Worm (Caenorhabditis elegans) whole organism, young adult: Measurements from ENCODE around the gene C49C3.8.

Experiments used
- B0336.3 ChIP-seq: fragments of 200-800 bp; sonication (Bioruptor generic); IDR thresholded peaks from 2 replicates; pipeline ENCODE4 v1.3.6; 2022; ENCODE audit warnings: missing genetic modification characterization, missing compliant biosample characterization
- D2030.7 ChIP-seq: fragments of 200-800 bp; sonication (Bioruptor generic); IDR thresholded peaks from 2 replicates; pipeline ENCODE4 v1.3.6; 2022; ENCODE audit warnings: missing genetic modification reagents, missing genetic modification characterization, missing compliant biosample characterization
- F33H1.4 ChIP-seq: fragments of 200-800 bp; sonication (Bioruptor generic); IDR thresholded peaks from 2 replicates; pipeline ENCODE4 v1.3.6; 2022; ENCODE audit warnings: missing genetic modification reagents, missing genetic modification characterization, missing compliant biosample characterization
- F37B4.10 ChIP-seq: fragments of 200-800 bp; sonication (Bioruptor generic); IDR thresholded peaks from 2 replicates; pipeline ENCODE4 v1.3.6; 2022; ENCODE audit warnings: missing genetic modification characterization, missing compliant biosample characterization
- Y53F4B.3 ChIP-seq: fragments of 200-800 bp; sonication (Bioruptor generic); IDR thresholded peaks from 2 replicates; pipeline ENCODE4 v1.3.6; 2022; ENCODE audit warnings: missing genetic modification reagents, missing genetic modification characterization, missing compliant biosample characterization
- Y79H2A.3 ChIP-seq: fragments of 200-800 bp; sonication (Bioruptor generic); conservative IDR thresholded peaks from 2 replicates; pipeline ENCODE4 v1.3.6; 2022; ENCODE audit warnings: missing genetic modification reagents, missing genetic modification characterization, missing compliant biosample characterization
- Y95B8A.8 ChIP-seq: fragments of 200-800 bp; sonication (Bioruptor generic); IDR thresholded peaks from 2 replicates; pipeline ENCODE4 v1.3.6; 2022; ENCODE audit warnings: missing genetic modification reagents, missing genetic modification characterization, missing compliant biosample characterization
- aptf-3 ChIP-seq: fragments of 200-800 bp; sonication (Bioruptor generic); IDR thresholded peaks from 2 replicates; pipeline ENCODE4 v1.3.6; 2022; ENCODE audit warnings: missing genetic modification characterization, missing compliant biosample characterization
- attf-3 ChIP-seq: fragments of 200-800 bp; sonication (Bioruptor generic); conservative IDR thresholded peaks from 2 replicates; pipeline ENCODE4 v1.3.6; 2022; ENCODE audit warnings: missing genetic modification reagents, missing genetic modification characterization, missing compliant biosample characterization
- attf-5 ChIP-seq: fragments of 200-800 bp; sonication (Bioruptor generic); optimal IDR thresholded peaks from 2 replicates; lab custom pipeline; 2018; ENCODE audit warnings: mild to moderate bottlenecking, missing genetic modification characterization, missing compliant biosample characterization
- attf-6 ChIP-seq: fragments of 200-800 bp; sonication (Bioruptor generic); IDR thresholded peaks from 2 replicates; pipeline ENCODE4 v1.3.6; 2022; ENCODE audit warnings: missing genetic modification reagents, missing genetic modification characterization, missing compliant biosample characterization
- bed-1 ChIP-seq: fragments of 200-800 bp; sonication (Bioruptor generic); IDR thresholded peaks from 2 replicates; pipeline ENCODE4 v1.3.6; 2022; ENCODE audit warnings: missing genetic modification reagents, missing genetic modification characterization, missing compliant biosample characterization
- bed-2 ChIP-seq: fragments of 200-800 bp; sonication (Bioruptor generic); IDR thresholded peaks from 2 replicates; pipeline ENCODE4 v1.3.6; 2022; ENCODE audit warnings: missing genetic modification reagents, missing genetic modification characterization, missing compliant biosample characterization
- cebp-1 ChIP-seq, 2 experiments: fragments of 200-800 bp in 1 of 2; sonication (Bioruptor generic) in 1 of 2; sonication (generic microtip) in 1 of 2; IDR thresholded peaks in 1 of 2; optimal IDR thresholded peaks in 1 of 2; 2 replicates each; pipeline versions ENCODE4 v1.3.6 to Lab custom; 2017 to 2022; ENCODE audit warnings: missing compliant biosample characterization in 2 of 2, missing genetic modification characterization in 2 of 2, mild to moderate bottlenecking in 1 of 2, missing genetic modification reagents in 1 of 2, moderate library complexity in 1 of 2
- cebp-2 ChIP-seq: fragments of 200-800 bp; sonication (Bioruptor generic); IDR thresholded peaks from 2 replicates; pipeline ENCODE4 v1.3.6; 2022; ENCODE audit warnings: missing genetic modification characterization, missing compliant biosample characterization
- ceh-58 ChIP-seq: fragments of 200-800 bp; sonication (Bioruptor generic); IDR thresholded peaks from 2 replicates; pipeline ENCODE4 v1.3.6; 2022; ENCODE audit warnings: missing genetic modification characterization, missing compliant biosample characterization
- dox-1 ChIP-seq: fragments of 200-800 bp; sonication (Bioruptor generic); IDR thresholded peaks from 2 replicates; pipeline ENCODE4 v1.3.6; 2022; ENCODE audit warnings: missing genetic modification reagents, missing genetic modification characterization, missing compliant biosample characterization
- efl-1 ChIP-seq: fragments of 150-350 bp; optimal IDR thresholded peaks from 2 replicates; lab custom pipeline; 2014; ENCODE audit warnings: missing biosample characterization, missing genetic modification reagents, missing genetic modification characterization
- egrh-3 ChIP-seq: fragments of 200-800 bp; sonication (Bioruptor generic); IDR thresholded peaks from 2 replicates; pipeline ENCODE4 v1.3.6; 2022; ENCODE audit warnings: missing genetic modification reagents, missing genetic modification characterization, missing compliant biosample characterization
- ekl-4 ChIP-seq: fragments of 200-800 bp; sonication (Bioruptor generic); IDR thresholded peaks from 2 replicates; pipeline ENCODE4 v1.3.6; 2022; ENCODE audit warnings: missing genetic modification reagents, missing genetic modification characterization, missing compliant biosample characterization
- ets-4 ChIP-seq: fragments of 200-800 bp; sonication (Bioruptor generic); optimal IDR thresholded peaks from 2 replicates; lab custom pipeline; 2018; ENCODE audit warnings: mild to moderate bottlenecking, missing genetic modification characterization, missing compliant biosample characterization
- hrde-1 ChIP-seq: sonication (generic microtip); optimal IDR thresholded peaks from 2 replicates; lab custom pipeline; 2016; ENCODE audit warnings: missing genetic modification characterization, mild to moderate bottlenecking, missing compliant biosample characterization, moderate library complexity, missing genotype, missing genetic modification reagents, borderline replicate concordance
- hsf-1 ChIP-seq: fragments of 200-800 bp; sonication (Bioruptor generic); IDR thresholded peaks from 2 replicates; pipeline ENCODE4 v1.3.6; 2022; ENCODE audit warnings: missing genetic modification reagents, missing genetic modification characterization, missing compliant biosample characterization
- let-526 ChIP-seq: fragments of 200-800 bp; sonication (Bioruptor generic); IDR thresholded peaks from 2 replicates; pipeline ENCODE4 v1.3.6; 2022; ENCODE audit warnings: missing genetic modification reagents, missing genetic modification characterization, missing compliant biosample characterization
- lin-40 ChIP-seq: sonication (generic microtip); optimal IDR thresholded peaks from 2 replicates; lab custom pipeline; 2016; ENCODE audit warnings: missing genetic modification characterization, mild to moderate bottlenecking, missing compliant biosample characterization, missing genotype, missing genetic modification reagents
- lin-54 ChIP-seq: fragments of 200-800 bp; sonication (Bioruptor generic); optimal IDR thresholded peaks from 2 replicates; lab custom pipeline; 2018; ENCODE audit warnings: mild to moderate bottlenecking, missing genetic modification characterization, missing compliant biosample characterization
- lsl-1 ChIP-seq: fragments of 200-800 bp; sonication (Bioruptor generic); optimal IDR thresholded peaks from 2 replicates; lab custom pipeline; 2018; ENCODE audit warnings: mild to moderate bottlenecking, missing genetic modification characterization, moderate library complexity, missing compliant biosample characterization
- lsy-27 ChIP-seq: sonication (generic microtip); optimal IDR thresholded peaks from 2 replicates; lab custom pipeline; 2017; ENCODE audit warnings: missing genetic modification characterization, mild to moderate bottlenecking, missing compliant biosample characterization, antibody characterized with exemption, missing genotype, borderline replicate concordance; ENCODE audit not compliant: insufficient read depth
- madf-6 ChIP-seq: fragments of 200-800 bp; sonication (Bioruptor generic); IDR thresholded peaks from 2 replicates; pipeline ENCODE4 v1.3.6; 2022; ENCODE audit warnings: missing genetic modification reagents, missing genetic modification characterization, missing compliant biosample characterization
- mcd-1 ChIP-seq: fragments of 200-800 bp; sonication (Bioruptor generic); IDR thresholded peaks from 2 replicates; pipeline ENCODE4 v1.3.6; 2022; ENCODE audit warnings: missing genetic modification reagents, missing genetic modification characterization, missing compliant biosample characterization
- nfyb-1 ChIP-seq: fragments of 200-800 bp; sonication (Bioruptor generic); IDR thresholded peaks from 2 replicates; pipeline ENCODE4 v1.3.6; 2022; ENCODE audit warnings: missing genetic modification reagents, missing genetic modification characterization, missing compliant biosample characterization
- nhr-80 ChIP-seq: sonication (generic microtip); optimal IDR thresholded peaks from 2 replicates; lab custom pipeline; 2016; ENCODE audit warnings: missing genetic modification characterization, missing compliant biosample characterization
- rpc-1 ChIP-seq, 2 experiments: fragments of 150-350 bp in 1 of 2; sonication (generic microtip) in 1 of 2; optimal IDR thresholded peaks; 2 replicates each; lab custom pipeline; 2014 to 2018; ENCODE audit warnings: missing biosample characterization in 1 of 2, missing genetic modification characterization in 1 of 2, missing genetic modification reagents in 1 of 2, missing genotype in 1 of 2
- snpc-4 ChIP-seq, 5 experiments: fragments of 150-350 bp in 1 of 5; sonication (generic microtip) in 4 of 5; optimal IDR thresholded peaks; 2 replicates each; lab custom pipeline; 2014 to 2018; ENCODE audit warnings: missing genetic modification characterization in 5 of 5, missing biosample characterization in 3 of 5, antibody characterized with exemption in 2 of 5, mild to moderate bottlenecking in 2 of 5, missing compliant biosample characterization in 2 of 5, missing genotype in 2 of 5, moderate library complexity in 2 of 5, missing genetic modification reagents in 1 of 5
- tbp1 ChIP-seq: fragments of 200-800 bp; sonication (Bioruptor generic); optimal IDR thresholded peaks from 2 replicates; lab custom pipeline; 2018; ENCODE audit warnings: mild to moderate bottlenecking, missing genetic modification characterization, missing compliant biosample characterization
- xnd-1 ChIP-seq: sonication (generic microtip); optimal IDR thresholded peaks from 2 replicates; lab custom pipeline; 2016; ENCODE audit warnings: missing genotype, missing genetic modification reagents, missing genetic modification characterization, missing compliant biosample characterization
- zfh-2 ChIP-seq: fragments of 200-800 bp; sonication (Bioruptor generic); conservative IDR thresholded peaks from 2 replicates; pipeline ENCODE4 v1.3.6; 2022; ENCODE audit warnings: missing genetic modification reagents, missing genetic modification characterization, missing compliant biosample characterization
- ztf-25 ChIP-seq: fragments of 200-800 bp; sonication (Bioruptor generic); IDR thresholded peaks from 2 replicates; pipeline ENCODE4 v1.3.6; 2022; ENCODE audit warnings: missing genetic modification reagents, missing genetic modification characterization, missing compliant biosample characterization
- ztf-3 ChIP-seq: fragments of 200-800 bp; sonication (Bioruptor generic); optimal IDR thresholded peaks from 2 replicates; lab custom pipeline; 2018; ENCODE audit warnings: mild to moderate bottlenecking, missing genetic modification characterization, missing compliant biosample characterization

C49C3.8 gene

DNA sequence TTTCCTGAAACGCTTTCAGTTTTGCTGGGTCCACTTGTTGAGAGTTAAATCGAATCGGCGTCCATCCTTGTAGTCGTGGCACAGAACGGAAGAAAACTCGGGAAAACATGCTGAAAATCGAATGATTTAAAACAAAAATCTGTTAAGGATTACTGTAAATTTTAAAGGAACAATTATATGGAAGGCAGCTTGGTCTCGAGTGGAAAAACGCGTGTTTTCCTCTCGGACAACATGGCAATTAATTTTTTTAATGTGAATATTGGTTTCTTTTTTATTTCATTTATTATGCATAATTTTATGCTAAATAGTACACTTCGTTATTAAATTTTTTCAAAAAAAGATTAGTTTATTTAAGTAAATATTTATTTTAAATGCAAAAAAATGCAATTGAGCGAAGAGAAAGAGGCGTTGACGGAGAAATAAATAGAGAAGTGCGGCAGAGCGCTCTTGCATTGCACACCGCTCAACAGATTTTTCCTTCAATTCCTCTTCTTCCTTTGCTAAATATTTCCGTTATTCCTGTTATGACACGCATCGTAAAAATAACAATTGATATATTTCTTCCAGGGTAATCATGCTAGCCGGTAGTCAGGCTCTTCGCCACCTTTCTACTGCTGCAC is 45.2 kb downstream of the C49C3.8 start, which contains the start of the genes C30H6.9 and dlat-2:
Gene C30H6.9 (minus strand): TSS at position 110 of the 620 bp plus-strand sequence.
Gene dlat-2 (plus strand): TSS at position 566 of the 620 bp plus-strand sequence.
- TF ChIP-seq tbp1 (GFP tag; lab: Kevin White, UChicago) (peak; percentile 11), cebp-2 (GFP tag; lab: Robert Waterston, UW) (no peak), nfyb-1 (GFP tag; lab: Robert Waterston, UW) (no peak), xnd-1 (peak; percentile 38), ztf-25 (no peak), snpc-4 (GFP tag; optimal IDR thresholded peaks at IDR 0.05; lab: Kevin White, UChicago) (peak; percentile 24), snpc-4 (tag; optimal IDR thresholded peaks at IDR 0.05; lab: Kevin White, UChicago) (peak in 3 of 4 experiments; percentile 72 to 84 (median 83)), D2030.7 (GFP tag; lab: Robert Waterston, UW) (peak; percentile 41; the same call in 1 of the 2 replicates), lin-40 (tag; lab: Kevin White, UChicago) (no peak), attf-5 (peak; percentile 32), lin-54 (GFP tag; lab: Kevin White, UChicago) (peak; percentile 3), efl-1 (GFP tag; lab: Kevin White, UChicago) (no peak), bed-1 (GFP tag; lab: Robert Waterston, UW) (no peak), Y95B8A.8 (GFP tag; lab: Robert Waterston, UW) (no peak), hrde-1 (tag; lab: Kevin White, UChicago) (no peak), rpc-1 (optimal IDR thresholded peaks at IDR 0.05; lab: Kevin White, UChicago) (no peak), rpc-1 (tag; optimal IDR thresholded peaks at IDR 0.05; lab: Kevin White, UChicago) (no peak), nhr-80 (tag; lab: Kevin White, UChicago) (no peak), madf-6 (GFP tag; lab: Robert Waterston, UW) (peak; percentile 62), Y53F4B.3 (no peak), egrh-3 (GFP tag; lab: Robert Waterston, UW) (no peak), lsl-1 (GFP tag; lab: Kevin White, UChicago) (peak; percentile 73), dox-1 (GFP tag; lab: Robert Waterston, UW) (peak; percentile 44; the same call in 1 of the 2 replicates), B0336.3 (GFP tag; lab: Robert Waterston, UW) (no peak), F33H1.4 (GFP tag; lab: Robert Waterston, UW) (peak; percentile 80), aptf-3 (GFP tag; lab: Robert Waterston, UW) (no peak), let-526 (GFP tag; lab: Robert Waterston, UW) (no peak), cebp-1 (GFP tag; IDR thresholded peaks at IDR 0.05; lab: Robert Waterston, UW) (no peak), cebp-1 (tag; optimal IDR thresholded peaks at IDR 0.05; lab: Kevin White, UChicago) (no peak), ztf-3 (no peak), bed-2 (GFP tag; lab: Robert Waterston, UW) (no peak), ekl-4 (GFP tag; lab: Robert Waterston, UW) (no peak), attf-6 (GFP tag; lab: Robert Waterston, UW) (peak; percentile 65; the same call in 1 of the 2 replicates), mcd-1 (peak; percentile 77)

ce11 chrIV:17382029-17382428 is 47.0 kb downstream of the C49C3.8 start, which contains the start of gene C30H6.8:
C30H6.8 (plus strand) TSS chrIV:17382329.
- no peak for TF ChIP-seq ekl-4 (GFP tag; lab: Robert Waterston, UW)
- no peak for TF ChIP-seq F37B4.10 (GFP tag; lab: Robert Waterston, UW)
- no peak for TF ChIP-seq tbp1 (GFP tag; lab: Kevin White, UChicago)
- TF ChIP-seq zfh-2 (GFP tag; lab: Robert Waterston, UW), result no peak
- TF ChIP-seq cebp-2 (GFP tag; lab: Robert Waterston, UW), result no peak
- no peak for TF ChIP-seq attf-3 (GFP tag; lab: Robert Waterston, UW)
- TF ChIP-seq ceh-58 (GFP tag; lab: Robert Waterston, UW), result no peak
- TF ChIP-seq lsy-27 (tag; lab: Kevin White, UChicago), result no peak
- TF ChIP-seq Y79H2A.3, result no peak
- TF ChIP-seq egrh-3 (GFP tag; lab: Robert Waterston, UW), result no peak
- TF ChIP-seq ets-4 (GFP tag; lab: Kevin White, UChicago), result no peak
- no peak for TF ChIP-seq hsf-1
